Fruit fly (Drosophila melanogaster) whole organism, embryonic: ENCODE measurements around the gene CG13258.

Source experiments
- CG10959 ChIP-seq: fragments of 200-800 bp; sonication (Bioruptor generic); IDR thresholded peaks from 2 replicates; pipeline ENCODE4 v1.3.6; 2022; ENCODE audit warnings: missing biosample characterization, missing genetic modification characterization
- CG12236 ChIP-seq: fragments of 200-800 bp; sonication (Bioruptor generic); optimal IDR thresholded peaks from 2 replicates; lab custom pipeline; 2016; ENCODE audit warnings: missing biosample characterization, missing genetic modification characterization
- CG12659 ChIP-seq: fragments of 200-800 bp; sonication (Bioruptor generic); optimal IDR thresholded peaks from 3 replicates; lab custom pipeline; 2017; ENCODE audit warnings: mild to moderate bottlenecking, missing biosample characterization, missing genetic modification reagents, missing genetic modification characterization
- CG13123 ChIP-seq: fragments of 200-800 bp; sonication (Bioruptor generic); optimal IDR thresholded peaks from 2 replicates; lab custom pipeline; 2016; ENCODE audit warnings: missing biosample characterization, missing genetic modification characterization
- CG13287 ChIP-seq: fragments of 200-800 bp; sonication (Bioruptor generic); IDR thresholded peaks from 2 replicates; pipeline ENCODE4 v1.3.6; 2022; ENCODE audit warnings: missing biosample characterization, missing genetic modification characterization; ENCODE audit not compliant: partially characterized antibody
- CG13624 ChIP-seq: fragments of 200-800 bp; sonication (Bioruptor generic); optimal IDR thresholded peaks from 2 replicates; lab custom pipeline; 2016; ENCODE audit warnings: missing biosample characterization, missing genetic modification characterization
- CG17361 ChIP-seq: fragments of 200-800 bp; sonication (Bioruptor generic); IDR thresholded peaks from 3 replicates; pipeline ENCODE4 v1.3.6; 2022; ENCODE audit warnings: missing biosample characterization, missing genetic modification characterization
- CG17385 ChIP-seq: fragments of 200-800 bp; sonication (Bioruptor generic); optimal IDR thresholded peaks from 3 replicates; lab custom pipeline; 2018; ENCODE audit warnings: missing biosample characterization, mild to moderate bottlenecking, missing genetic modification characterization
- CG17802 ChIP-seq: fragments of 200-800 bp; sonication (Bioruptor generic); optimal IDR thresholded peaks from 2 replicates; lab custom pipeline; 2018; ENCODE audit warnings: missing biosample characterization, mild to moderate bottlenecking, missing genetic modification characterization, moderate library complexity
- CG2129 ChIP-seq: fragments of 200-800 bp; sonication (Bioruptor generic); IDR thresholded peaks from 2 replicates; pipeline ENCODE4 v1.3.6; 2022; ENCODE audit warnings: missing biosample characterization, missing genetic modification characterization; ENCODE audit not compliant: partially characterized antibody
- CG2875 ChIP-seq: fragments of 200-800 bp; sonication (Bioruptor generic); optimal IDR thresholded peaks from 2 replicates; lab custom pipeline; 2017; ENCODE audit warnings: missing biosample characterization, mild to moderate bottlenecking, missing genetic modification characterization, missing genetic modification reagents
- CG4854 ChIP-seq: fragments of 200-800 bp; sonication (Bioruptor generic); optimal IDR thresholded peaks from 2 replicates; lab custom pipeline; 2016; ENCODE audit warnings: missing biosample characterization, missing genetic modification characterization, inconsistent platforms
- CG6272 ChIP-seq: fragments of 200-800 bp; sonication (Bioruptor generic); IDR thresholded peaks from 2 replicates; pipeline ENCODE4 v1.3.6; 2022; ENCODE audit warnings: missing biosample characterization, missing genetic modification characterization
- CG7372 ChIP-seq: fragments of 200-800 bp; sonication (Bioruptor generic); IDR thresholded peaks from 2 replicates; pipeline ENCODE4 v1.3.6; 2022; ENCODE audit warnings: missing biosample characterization, missing genetic modification characterization
- CG9797 ChIP-seq: fragments of 200-800 bp; sonication (Bioruptor generic); optimal IDR thresholded peaks from 3 replicates; lab custom pipeline; 2018; ENCODE audit warnings: missing biosample characterization, mild to moderate bottlenecking, missing genetic modification characterization
- CG9817 ChIP-seq: fragments of 200-800 bp; sonication (Bioruptor generic); optimal IDR thresholded peaks from 2 replicates; lab custom pipeline; 2018; ENCODE audit warnings: missing biosample characterization, mild to moderate bottlenecking, missing genetic modification characterization, moderate library complexity
- Camta ChIP-seq: fragments of 200-800 bp; sonication (Bioruptor generic); optimal IDR thresholded peaks from 2 replicates; lab custom pipeline; 2016; ENCODE audit warnings: missing biosample characterization, missing genetic modification characterization
- Chrac-16 ChIP-seq: fragments of 200-800 bp; sonication (Bioruptor generic); optimal IDR thresholded peaks from 3 replicates; lab custom pipeline; 2016; ENCODE audit warnings: missing biosample characterization, missing genetic modification characterization
- CoRest ChIP-seq: fragments of 200-800 bp; sonication (Bioruptor generic); optimal IDR thresholded peaks from 3 replicates; lab custom pipeline; 2018; ENCODE audit warnings: missing biosample characterization, mild to moderate bottlenecking, missing genetic modification characterization, moderate library complexity
- D19B ChIP-seq: fragments of 200-800 bp; sonication (Bioruptor generic); optimal IDR thresholded peaks from 2 replicates; lab custom pipeline; 2017; ENCODE audit warnings: missing biosample characterization, mild to moderate bottlenecking, missing genetic modification characterization
- Deaf1 ChIP-seq: fragments of 200-800 bp; optimal IDR thresholded peaks from 3 replicates; lab custom pipeline; 2019; ENCODE audit warnings: missing biosample characterization, mild to moderate bottlenecking, missing genetic modification characterization, moderate library complexity
- Dref ChIP-seq: fragments of 200-800 bp; sonication (Bioruptor generic); IDR thresholded peaks from 2 replicates; pipeline ENCODE4 v1.3.6; 2022; ENCODE audit warnings: missing biosample characterization, missing genetic modification characterization
- Fer3 ChIP-seq: fragments of 200-800 bp; sonication (Bioruptor generic); optimal IDR thresholded peaks from 2 replicates; lab custom pipeline; 2018; ENCODE audit warnings: missing biosample characterization, mild to moderate bottlenecking, missing genetic modification characterization, moderate library complexity
- Gug ChIP-seq: fragments of 200-800 bp; sonication (Bioruptor generic); IDR thresholded peaks from 4 replicates; pipeline ENCODE4 v1.3.6; 2022; ENCODE audit warnings: missing biosample characterization, missing genetic modification characterization
- HHEX ChIP-seq: fragments of 200-800 bp; sonication (Bioruptor generic); optimal IDR thresholded peaks from 3 replicates; lab custom pipeline; 2017; ENCODE audit warnings: missing biosample characterization, mild to moderate bottlenecking, missing genetic modification characterization, missing genetic modification reagents
- Kr ChIP-seq: fragments of 200-800 bp; sonication (Bioruptor generic); optimal IDR thresholded peaks from 2 replicates; lab custom pipeline; 2017; ENCODE audit warnings: missing biosample characterization, mild to moderate bottlenecking, missing genetic modification characterization
- Max ChIP-seq: fragments of 200-800 bp; sonication (Bioruptor generic); optimal IDR thresholded peaks from 2 replicates; lab custom pipeline; 2016; ENCODE audit warnings: missing biosample characterization, mild to moderate bottlenecking, missing genetic modification characterization
- Oli ChIP-seq: fragments of 200-800 bp; sonication (Bioruptor generic); optimal IDR thresholded peaks from 2 replicates; lab custom pipeline; 2018; ENCODE audit warnings: missing biosample characterization, mild to moderate bottlenecking, missing genetic modification characterization, moderate library complexity
- Sry-δ ChIP-seq: fragments of 200-800 bp; sonication (Bioruptor generic); optimal IDR thresholded peaks from 2 replicates; lab custom pipeline; 2016; ENCODE audit warnings: missing biosample characterization, missing genetic modification characterization
- Taf1 ChIP-seq: fragments of 200-800 bp; sonication (Bioruptor generic); IDR thresholded peaks from 2 replicates; pipeline ENCODE4 v1.3.6; 2022; ENCODE audit warnings: missing biosample characterization, missing genetic modification characterization
- Tbp ChIP-seq: fragments of >200 bp; optimal IDR thresholded peaks from 2 replicates; lab custom pipeline; 2018; ENCODE audit warnings: missing biosample characterization, missing genetic modification characterization
- ash1 ChIP-seq: fragments of 200-800 bp; sonication (Bioruptor generic); optimal IDR thresholded peaks from 2 replicates; lab custom pipeline; 2018; ENCODE audit warnings: missing biosample characterization, mild to moderate bottlenecking, missing genetic modification characterization
- ato ChIP-seq: fragments of 200-800 bp; sonication (Bioruptor generic); IDR thresholded peaks from 2 replicates; pipeline ENCODE4 v1.3.6; 2022; ENCODE audit warnings: missing biosample characterization, missing genetic modification characterization; ENCODE audit not compliant: partially characterized antibody
- cad ChIP-seq: fragments of >200 bp; optimal IDR thresholded peaks from 2 replicates; lab custom pipeline; 2017; ENCODE audit warnings: missing biosample characterization, missing genetic modification characterization
- caup ChIP-seq: fragments of 200-800 bp; sonication (Bioruptor generic); optimal IDR thresholded peaks from 3 replicates; lab custom pipeline; 2017; ENCODE audit warnings: missing biosample characterization, mild to moderate bottlenecking, missing genetic modification characterization, moderate library complexity; ENCODE audit not compliant: severe bottlenecking
- crol ChIP-seq: fragments of 200-800 bp; sonication (Bioruptor generic); IDR thresholded peaks from 2 replicates; pipeline ENCODE4 v1.3.6; 2022; ENCODE audit warnings: missing biosample characterization, missing genetic modification characterization
- dimm ChIP-seq: fragments of 200-800 bp; sonication (Bioruptor generic); IDR thresholded peaks from 2 replicates; pipeline ENCODE4 v1.3.6; 2022; ENCODE audit warnings: missing biosample characterization, missing genetic modification characterization
- exex ChIP-seq: fragments of 200-800 bp; sonication (Bioruptor generic); optimal IDR thresholded peaks from 4 replicates; lab custom pipeline; 2018; ENCODE audit warnings: missing biosample characterization, mild to moderate bottlenecking, missing genetic modification characterization, moderate library complexity
- gce ChIP-seq: fragments of 200-800 bp; sonication (Bioruptor generic); IDR thresholded peaks from 3 replicates; pipeline ENCODE4 v1.3.6; 2022; ENCODE audit warnings: missing biosample characterization, missing genetic modification characterization
- gcm ChIP-seq: fragments of 200-800 bp; sonication (Bioruptor generic); optimal IDR thresholded peaks from 2 replicates; lab custom pipeline; 2019; ENCODE audit warnings: missing biosample characterization, mild to moderate bottlenecking, missing genetic modification characterization, moderate library complexity
- gem ChIP-seq: fragments of 200-800 bp; sonication (Bioruptor generic); optimal IDR thresholded peaks from 2 replicates; lab custom pipeline; 2019; ENCODE audit warnings: missing biosample characterization, mild to moderate bottlenecking, missing genetic modification characterization, moderate library complexity
- insv ChIP-seq, 2 experiments: fragments of 200-800 bp; sonication (Bioruptor generic); optimal IDR thresholded peaks; 3 replicates each; lab custom pipeline; 2016 to 2018; ENCODE audit warnings: missing biosample characterization in 2 of 2, missing genetic modification characterization in 2 of 2
- kay ChIP-seq: fragments of 200-800 bp; sonication (Bioruptor generic); optimal IDR thresholded peaks from 2 replicates; lab custom pipeline; 2016; ENCODE audit warnings: missing biosample characterization, missing genetic modification characterization
- lilli ChIP-seq: fragments of 200-800 bp; sonication (Bioruptor generic); optimal IDR thresholded peaks from 3 replicates; lab custom pipeline; 2016; ENCODE audit warnings: missing biosample characterization, missing genetic modification characterization
- mld ChIP-seq: fragments of 200-800 bp; sonication (Bioruptor generic); IDR thresholded peaks from 3 replicates; pipeline ENCODE4 v1.3.6; 2022; ENCODE audit warnings: missing biosample characterization, missing genetic modification characterization; ENCODE audit not compliant: partially characterized antibody
- scrt ChIP-seq: fragments of 200-800 bp; sonication (Bioruptor generic); optimal IDR thresholded peaks from 2 replicates; lab custom pipeline; 2018; ENCODE audit warnings: missing biosample characterization, mild to moderate bottlenecking, missing genetic modification characterization, moderate library complexity
- sim ChIP-seq: fragments of 200-800 bp; sonication (Bioruptor generic); IDR thresholded peaks from 2 replicates; pipeline ENCODE4 v1.3.6; 2022; ENCODE audit warnings: missing biosample characterization, missing genetic modification characterization
- sob ChIP-seq: fragments of 200-800 bp; sonication (Bioruptor generic); IDR thresholded peaks from 2 replicates; pipeline ENCODE4 v1.3.6; 2022; ENCODE audit warnings: missing biosample characterization, missing genetic modification characterization
- vvl ChIP-seq: fragments of 200-800 bp; sonication (Bioruptor generic); IDR thresholded peaks from 2 replicates; pipeline ENCODE4 v1.3.6; 2022; ENCODE audit warnings: missing biosample characterization, missing genetic modification characterization
- wor ChIP-seq: fragments of 200-800 bp; sonication (Bioruptor generic); IDR thresholded peaks from 2 replicates; pipeline ENCODE4 v1.3.6; 2022; ENCODE audit warnings: missing biosample characterization, missing genetic modification characterization

The CG13258 gene

dm6 chr2L:16285692-16286359, 7.0 kb downstream of the CG13258 start (continued):
- TF ChIP-seq CG13287 (GFP tag; lab: Robert Waterston, UW), result no peak
- peak; percentile 82 for TF ChIP-seq caup
- TF ChIP-seq gce (GFP tag; lab: Robert Waterston, UW), result no peak
- TF ChIP-seq crol (GFP tag; lab: Robert Waterston, UW), result no peak
- peak; percentile 92 for TF ChIP-seq Fer3 (tag; lab: Kevin White, UChicago)
- TF ChIP-seq Gug (GFP tag; lab: Robert Waterston, UW), result peak; percentile 84
- TF ChIP-seq CG9797 (GFP tag; lab: Kevin White, UChicago), result no peak
- TF ChIP-seq CG13624 (GFP tag; lab: Kevin White, UChicago), result peak; percentile 86
- peak; percentile 83 for TF ChIP-seq kay (GFP tag; lab: Kevin White, UChicago)
- peak; percentile 82 for TF ChIP-seq CG9817 (tag; lab: Kevin White, UChicago)
- TF ChIP-seq CG12659, result peak; percentile 70
- TF ChIP-seq CG6272 (GFP tag; lab: Robert Waterston, UW), result peak; percentile 60
- TF ChIP-seq gem (tag; lab: Kevin White, UChicago), result peak; percentile 95
- TF ChIP-seq exex (tag; lab: Kevin White, UChicago), result peak; percentile 39
- no peak for TF ChIP-seq Tbp (GFP tag; lab: Kevin White, UChicago)
- no peak for TF ChIP-seq ato
- TF ChIP-seq sob (GFP tag; lab: Robert Waterston, UW), result no peak
- peak; percentile 75 for TF ChIP-seq D19B (GFP tag; lab: Kevin White, UChicago)
- TF ChIP-seq Chrac-16 (GFP tag; lab: Kevin White, UChicago), result peak; percentile 84
- peak; percentile 82 for TF ChIP-seq CG4854 (GFP tag; lab: Kevin White, UChicago)
- TF ChIP-seq CoRest (tag; lab: Kevin White, UChicago), result peak; percentile 91
- TF ChIP-seq ash1 (GFP tag; lab: Kevin White, UChicago), result peak; percentile 21
- peak; percentile 73 for TF ChIP-seq CG13123 (GFP tag; lab: Kevin White, UChicago)
- no peak for TF ChIP-seq sim (GFP tag; lab: Robert Waterston, UW)
- no peak for TF ChIP-seq Dref (GFP tag; lab: Robert Waterston, UW)
- no peak for TF ChIP-seq dimm
- TF ChIP-seq CG2875 (GFP tag; lab: Kevin White, UChicago), result peak; percentile 81
- peak; percentile 81 for TF ChIP-seq Camta (GFP tag; lab: Kevin White, UChicago)
- peak; percentile 80 for TF ChIP-seq scrt (GFP tag; lab: Kevin White, UChicago)
- no peak for TF ChIP-seq mld (GFP tag; lab: Robert Waterston, UW)
- peak; percentile 87 for TF ChIP-seq HHEX (GFP tag; lab: Kevin White, UChicago)
- TF ChIP-seq CG7372 (GFP tag; lab: Robert Waterston, UW), result no peak
- peak; percentile 84 for TF ChIP-seq CG12236
- TF ChIP-seq CG17361 (GFP tag; lab: Robert Waterston, UW), result no peak
- TF ChIP-seq wor, result no peak
- TF ChIP-seq insv (GFP tag; optimal IDR thresholded peaks at IDR 0.05; lab: Kevin White, UChicago), result no peak
- no peak for TF ChIP-seq vvl
- no peak for TF ChIP-seq CG10959
- peak; percentile 15 for TF ChIP-seq Kr
- TF ChIP-seq lilli (GFP tag; lab: Kevin White, UChicago), result peak; percentile 86
- TF ChIP-seq CG2129 (GFP tag; lab: Robert Waterston, UW), result no peak
- peak; percentile 85 for TF ChIP-seq Max
- peak; percentile 54 for TF ChIP-seq Deaf1 (tag; lab: Kevin White, UChicago)
- TF ChIP-seq CG17802 (tag; lab: Kevin White, UChicago), result peak; percentile 76
- peak; percentile 91 for TF ChIP-seq Oli (tag; lab: Kevin White, UChicago)
- peak; percentile 79 for TF ChIP-seq CG17385 (GFP tag; lab: Kevin White, UChicago)
- peak; percentile 20 for TF ChIP-seq Sry-δ (GFP tag; lab: Kevin White, UChicago)
- no peak for TF ChIP-seq cad (GFP tag; lab: Kevin White, UChicago)
- peak; percentile 82 for TF ChIP-seq gcm (GFP tag; lab: Kevin White, UChicago)
- TF ChIP-seq Taf1 (GFP tag; lab: Robert Waterston, UW), result no peak
